Fruit fly (Drosophila melanogaster) whole organism, embryonic: ENCODE measurements around the gene ab.

Experiments
- ATbp ChIP-seq: fragments of 200-800 bp; sonication (Bioruptor generic); optimal IDR thresholded peaks from 2 replicates; lab custom pipeline; 2017; ENCODE audit warnings: missing biosample characterization, mild to moderate bottlenecking, missing genetic modification characterization, missing genetic modification reagents
- Atf3 ChIP-seq: fragments of 200-800 bp; sonication (Bioruptor generic); optimal IDR thresholded peaks from 3 replicates; lab custom pipeline; 2016; ENCODE audit warnings: missing biosample characterization, missing genetic modification characterization
- B-H1 ChIP-seq: fragments of 200-800 bp; sonication (Bioruptor generic); IDR thresholded peaks from 3 replicates; pipeline ENCODE4 v1.3.6; 2022; ENCODE audit warnings: missing biosample characterization, missing genetic modification characterization
- BtbVII ChIP-seq: fragments of 200-800 bp; sonication (Bioruptor generic); optimal IDR thresholded peaks from 3 replicates; lab custom pipeline; 2017; ENCODE audit warnings: missing biosample characterization, mild to moderate bottlenecking, missing genetic modification characterization
- CG15269 ChIP-seq: fragments of 200-800 bp; sonication (Bioruptor generic); optimal IDR thresholded peaks from 2 replicates; lab custom pipeline; 2018; ENCODE audit warnings: missing biosample characterization, mild to moderate bottlenecking, missing genetic modification characterization, moderate library complexity
- CG15601 ChIP-seq: fragments of 200-800 bp; sonication (Bioruptor generic); optimal IDR thresholded peaks from 3 replicates; lab custom pipeline; 2019; ENCODE audit warnings: missing biosample characterization, mild to moderate bottlenecking, missing genetic modification characterization, moderate library complexity
- CG17359 ChIP-seq: fragments of 200-800 bp; sonication (Bioruptor generic); optimal IDR thresholded peaks from 3 replicates; lab custom pipeline; 2018; ENCODE audit warnings: missing biosample characterization, mild to moderate bottlenecking, missing genetic modification characterization, moderate library complexity
- CG17912 ChIP-seq: fragments of 200-800 bp; sonication (Bioruptor generic); optimal IDR thresholded peaks from 2 replicates; lab custom pipeline; 2018; ENCODE audit warnings: missing biosample characterization, mild to moderate bottlenecking, missing genetic modification characterization
- CG18262 ChIP-seq: fragments of 200-800 bp; optimal IDR thresholded peaks from 3 replicates; lab custom pipeline; 2019; ENCODE audit warnings: missing biosample characterization, mild to moderate bottlenecking, missing genetic modification characterization, moderate library complexity
- CG31441 ChIP-seq: fragments of 200-800 bp; sonication (Bioruptor generic); IDR thresholded peaks from 2 replicates; pipeline ENCODE4 v1.3.6; 2022; ENCODE audit warnings: missing biosample characterization, missing genetic modification characterization
- CG3838 ChIP-seq: fragments of 200-800 bp; sonication (Bioruptor generic); optimal IDR thresholded peaks from 3 replicates; lab custom pipeline; 2016; ENCODE audit warnings: missing biosample characterization, missing genetic modification characterization
- CG7839 ChIP-seq: fragments of 200-800 bp; sonication (Bioruptor generic); optimal IDR thresholded peaks from 3 replicates; lab custom pipeline; 2018; ENCODE audit warnings: missing biosample characterization, mild to moderate bottlenecking, missing genetic modification characterization, moderate library complexity
- CG8290 ChIP-seq, 3 experiments: fragments of 200-800 bp; sonication (Bioruptor generic); optimal IDR thresholded peaks; 2 replicates each; lab custom pipeline; 2016 to 2019; ENCODE audit warnings: missing biosample characterization in 3 of 3, missing genetic modification characterization in 3 of 3, mild to moderate bottlenecking in 2 of 3, moderate library complexity in 1 of 3
- CG8359 ChIP-seq: fragments of 200-800 bp; sonication (Bioruptor generic); optimal IDR thresholded peaks from 2 replicates; lab custom pipeline; 2017; ENCODE audit warnings: missing biosample characterization, mild to moderate bottlenecking, missing genetic modification characterization, borderline replicate concordance
- CG8924 ChIP-seq: fragments of 200-800 bp; optimal IDR thresholded peaks from 3 replicates; lab custom pipeline; 2019; ENCODE audit warnings: missing biosample characterization, mild to moderate bottlenecking, missing genetic modification characterization, moderate library complexity
- CG9437 ChIP-seq: fragments of 200-800 bp; sonication (Bioruptor generic); optimal IDR thresholded peaks from 2 replicates; lab custom pipeline; 2018; ENCODE audit warnings: missing biosample characterization, mild to moderate bottlenecking, missing genetic modification characterization
- CG9817 ChIP-seq: fragments of 200-800 bp; sonication (Bioruptor generic); optimal IDR thresholded peaks from 2 replicates; lab custom pipeline; 2018; ENCODE audit warnings: missing biosample characterization, mild to moderate bottlenecking, missing genetic modification characterization, moderate library complexity
- CHES-1-like ChIP-seq: fragments of 200-800 bp; sonication (Bioruptor generic); optimal IDR thresholded peaks from 2 replicates; lab custom pipeline; 2016; ENCODE audit warnings: missing biosample characterization, missing genetic modification characterization
- Camta ChIP-seq: fragments of 200-800 bp; sonication (Bioruptor generic); optimal IDR thresholded peaks from 2 replicates; lab custom pipeline; 2016; ENCODE audit warnings: missing biosample characterization, missing genetic modification characterization
- Dek ChIP-seq: fragments of 200-800 bp; sonication (Bioruptor generic); optimal IDR thresholded peaks from 3 replicates; lab custom pipeline; 2019; ENCODE audit warnings: missing biosample characterization, mild to moderate bottlenecking, missing genetic modification characterization, moderate library complexity
- Dip2 ChIP-seq: fragments of 200-800 bp; sonication (Bioruptor generic); IDR thresholded peaks from 2 replicates; pipeline ENCODE4 v1.3.6; 2022; ENCODE audit warnings: missing biosample characterization, missing genetic modification characterization
- Dip3 ChIP-seq: fragments of 200-800 bp; sonication (Bioruptor generic); optimal IDR thresholded peaks from 3 replicates; lab custom pipeline; 2016; ENCODE audit warnings: missing biosample characterization, missing genetic modification characterization
- Dll ChIP-seq: fragments of 200-800 bp; sonication (Bioruptor generic); IDR thresholded peaks from 4 replicates; pipeline ENCODE4 v1.3.6; 2022; ENCODE audit warnings: missing biosample characterization, missing genetic modification characterization; ENCODE audit not compliant: partially characterized antibody
- Eip74EF ChIP-seq, 2 experiments: fragments of 200-800 bp in 1 of 2; fragments of >200 bp in 1 of 2; sonication (Bioruptor generic) in 1 of 2; optimal IDR thresholded peaks; 2 replicates each; lab custom pipeline; 2017 to 2019; ENCODE audit warnings: missing biosample characterization in 2 of 2, missing genetic modification characterization in 2 of 2, mild to moderate bottlenecking in 1 of 2, moderate library complexity in 1 of 2
- Ets65A ChIP-seq: fragments of 200-800 bp; sonication (Bioruptor generic); peaks from one replicate; lab custom pipeline; 2016; ENCODE audit warnings: missing biosample characterization, missing genetic modification characterization
- GATAe ChIP-seq: fragments of 200-800 bp; sonication (Bioruptor generic); conservative IDR thresholded peaks from 2 replicates; pipeline ENCODE4 v1.3.6; 2022; ENCODE audit warnings: missing biosample characterization, missing genetic modification characterization
- HLH3B ChIP-seq: fragments of 200-800 bp; sonication (Bioruptor generic); IDR thresholded peaks from 2 replicates; pipeline ENCODE4 v1.3.6; 2022; ENCODE audit warnings: missing biosample characterization, missing genetic modification characterization
- Hr78 ChIP-seq, 2 experiments: fragments of 200-800 bp in 1 of 2; fragments of >200 bp in 1 of 2; sonication (Bioruptor generic) in 1 of 2; optimal IDR thresholded peaks; 2 replicates each; lab custom pipeline; 2017 to 2019; ENCODE audit warnings: missing biosample characterization in 2 of 2, missing genetic modification characterization in 2 of 2, mild to moderate bottlenecking in 1 of 2, moderate library complexity in 1 of 2
- NFAT ChIP-seq: fragments of 200-800 bp; sonication (Bioruptor generic); IDR thresholded peaks from 2 replicates; pipeline ENCODE4 v1.3.6; 2022; ENCODE audit warnings: missing biosample characterization, missing genetic modification characterization
- Nf-YA ChIP-seq: fragments of 200-800 bp; sonication (Bioruptor generic); IDR thresholded peaks from 2 replicates; pipeline ENCODE4 v1.3.6; 2022; ENCODE audit warnings: missing biosample characterization, missing genetic modification characterization
- Oli ChIP-seq: fragments of 200-800 bp; sonication (Bioruptor generic); optimal IDR thresholded peaks from 2 replicates; lab custom pipeline; 2018; ENCODE audit warnings: missing biosample characterization, mild to moderate bottlenecking, missing genetic modification characterization, moderate library complexity
- PHDP ChIP-seq: fragments of 200-800 bp; sonication (Bioruptor generic); optimal IDR thresholded peaks from 3 replicates; lab custom pipeline; 2018; ENCODE audit warnings: missing biosample characterization, mild to moderate bottlenecking, missing genetic modification characterization, moderate library complexity
- Spps ChIP-seq: fragments of 200-800 bp; sonication (Bioruptor generic); optimal IDR thresholded peaks from 2 replicates; lab custom pipeline; 2018; ENCODE audit warnings: missing biosample characterization, mild to moderate bottlenecking, missing genetic modification characterization
- Tbp ChIP-seq: fragments of >200 bp; optimal IDR thresholded peaks from 2 replicates; lab custom pipeline; 2018; ENCODE audit warnings: missing biosample characterization, missing genetic modification characterization
- amos ChIP-seq: fragments of 200-800 bp; sonication (Bioruptor generic); IDR thresholded peaks from 2 replicates; pipeline ENCODE4 v1.3.6; 2022; ENCODE audit warnings: missing biosample characterization, missing genetic modification characterization; ENCODE audit not compliant: partially characterized antibody
- crc ChIP-seq: fragments of 200-800 bp; sonication (Bioruptor generic); optimal IDR thresholded peaks from 2 replicates; lab custom pipeline; 2016; ENCODE audit warnings: missing biosample characterization, missing genetic modification characterization
- fd102C ChIP-seq: fragments of 200-800 bp; sonication (Bioruptor generic); optimal IDR thresholded peaks from 2 replicates; lab custom pipeline; 2018; ENCODE audit warnings: missing biosample characterization, mild to moderate bottlenecking, missing genetic modification characterization, moderate library complexity
- gem ChIP-seq: fragments of 200-800 bp; sonication (Bioruptor generic); optimal IDR thresholded peaks from 2 replicates; lab custom pipeline; 2019; ENCODE audit warnings: missing biosample characterization, mild to moderate bottlenecking, missing genetic modification characterization, moderate library complexity
- insv ChIP-seq, 2 experiments: fragments of 200-800 bp; sonication (Bioruptor generic); optimal IDR thresholded peaks; 3 replicates each; lab custom pipeline; 2016 to 2018; ENCODE audit warnings: missing biosample characterization in 2 of 2, missing genetic modification characterization in 2 of 2
- inv ChIP-seq: fragments of 200-800 bp; sonication (Bioruptor generic); IDR thresholded peaks from 2 replicates; pipeline ENCODE4 v1.3.6; 2022; ENCODE audit warnings: missing biosample characterization, missing genetic modification characterization; ENCODE audit not compliant: partially characterized antibody
- nerfin-2 ChIP-seq: fragments of 200-800 bp; sonication (Bioruptor generic); IDR thresholded peaks from 2 replicates; pipeline ENCODE4 v1.3.6; 2022; ENCODE audit warnings: missing biosample characterization, missing genetic modification characterization; ENCODE audit not compliant: partially characterized antibody
- nom ChIP-seq: fragments of 200-800 bp; sonication (Bioruptor generic); optimal IDR thresholded peaks from 2 replicates; lab custom pipeline; 2017; ENCODE audit warnings: missing biosample characterization, missing genetic modification characterization, mild to moderate bottlenecking, moderate library complexity, missing genetic modification reagents
- phol ChIP-seq: fragments of 200-800 bp; sonication (Bioruptor generic); optimal IDR thresholded peaks from 3 replicates; lab custom pipeline; 2018; ENCODE audit warnings: missing biosample characterization, mild to moderate bottlenecking, missing genetic modification characterization, moderate library complexity
- sens ChIP-seq: fragments of 200-800 bp; sonication (Bioruptor generic); peaks from one replicate; lab custom pipeline; 2016; ENCODE audit warnings: missing biosample characterization, missing genetic modification characterization
- so ChIP-seq: fragments of 200-800 bp; sonication (Bioruptor generic); IDR thresholded peaks from 3 replicates; pipeline ENCODE4 v1.3.6; 2022; ENCODE audit warnings: missing biosample characterization, missing genetic modification characterization
- stwl ChIP-seq: fragments of 200-800 bp; sonication (Bioruptor generic); optimal IDR thresholded peaks from 3 replicates; lab custom pipeline; 2018; ENCODE audit warnings: missing biosample characterization, mild to moderate bottlenecking, missing genetic modification characterization, moderate library complexity
- trem ChIP-seq: fragments of 200-800 bp; optimal IDR thresholded peaks from 3 replicates; lab custom pipeline; 2019; ENCODE audit warnings: missing biosample characterization, mild to moderate bottlenecking, missing genetic modification characterization, moderate library complexity
- vvl ChIP-seq: fragments of 200-800 bp; sonication (Bioruptor generic); IDR thresholded peaks from 2 replicates; pipeline ENCODE4 v1.3.6; 2022; ENCODE audit warnings: missing biosample characterization, missing genetic modification characterization
- z ChIP-seq: fragments of 200-800 bp; sonication (Bioruptor generic); IDR thresholded peaks from 3 replicates; pipeline ENCODE4 v1.3.6; 2022; ENCODE audit warnings: missing biosample characterization, missing genetic modification characterization
- zfh1 ChIP-seq: fragments of 200-800 bp; sonication (Bioruptor generic); IDR thresholded peaks from 3 replicates; pipeline ENCODE4 v1.3.6; 2022; ENCODE audit warnings: missing biosample characterization, missing genetic modification characterization

ab gene

DNA sequence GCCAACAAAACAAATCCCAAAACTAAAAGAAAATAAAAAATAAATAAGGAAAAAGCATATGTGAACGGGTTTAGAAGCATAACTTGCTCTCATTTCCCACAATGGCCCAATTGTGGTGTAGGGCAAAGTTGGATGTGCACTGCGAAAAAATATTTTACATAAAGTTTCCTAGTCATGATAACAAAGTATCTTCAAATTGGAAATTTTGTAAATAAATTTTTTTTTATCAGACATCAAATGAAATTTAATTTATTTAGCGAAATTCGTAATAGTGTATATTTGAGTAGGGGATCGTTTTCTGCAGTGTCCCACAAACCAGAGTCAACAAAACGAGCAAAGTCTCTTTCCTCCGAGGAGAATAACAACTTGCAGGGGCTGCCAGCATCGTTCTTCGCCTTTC, 26.3 kb upstream of the ab start (continued):
- TF ChIP-seq CG3838 (GFP tag; lab: Kevin White, UChicago) (no peak), Hr78 (GFP tag; optimal IDR thresholded peaks at IDR 0.05; lab: Kevin White, UChicago) (no peak), Nf-YA (GFP tag; lab: Robert Waterston, UW) (no peak), inv (GFP tag; lab: Robert Waterston, UW) (no peak), B-H1 (GFP tag; lab: Robert Waterston, UW) (no peak), vvl (GFP tag; lab: Robert Waterston, UW) (peak; percentile 31; the same call in 1 of the 2 replicates), CG15601 (tag; lab: Kevin White, UChicago) (peak; percentile 0), GATAe (GFP tag; lab: Robert Waterston, UW) (no peak), CG9437 (GFP tag; lab: Kevin White, UChicago) (no peak), CG18262 (peak; percentile 36), fd102C (GFP tag; lab: Kevin White, UChicago) (no peak), ATbp (peak; percentile 22), trem (tag; lab: Kevin White, UChicago) (no peak), zfh1 (GFP tag; lab: Robert Waterston, UW) (0 out of 3 replicates have a peak, but pooled peaks have one; percentile 27), so (GFP tag; lab: Robert Waterston, UW) (no peak), CG17359 (tag; lab: Kevin White, UChicago) (peak; percentile 5), Dip2 (GFP tag; lab: Robert Waterston, UW) (no peak), crc (no peak), CG15269 (tag; lab: Kevin White, UChicago) (no peak), nerfin-2 (GFP tag; lab: Robert Waterston, UW) (no peak), Dip3 (no peak), CG8290 (GFP tag; optimal IDR thresholded peaks at IDR 0.05; lab: Kevin White, UChicago) (no peak), CG8290 (tag; optimal IDR thresholded peaks at IDR 0.05; lab: Kevin White, UChicago) (no peak), gem (tag; lab: Kevin White, UChicago) (peak; percentile 66), CG17912 (GFP tag; lab: Kevin White, UChicago) (no peak), NFAT (no peak), Dll (GFP tag; lab: Robert Waterston, UW) (no peak), CG8359 (GFP tag; lab: Kevin White, UChicago) (no peak), z (GFP tag; lab: Robert Waterston, UW) (no peak), BtbVII (no peak), sens (peak; percentile 85), stwl (no peak), Tbp (GFP tag; lab: Kevin White, UChicago) (no peak), Eip74EF (GFP tag; optimal IDR thresholded peaks at IDR 0.05; lab: Kevin White, UChicago) (no peak), Camta (peak; percentile 1), nom (GFP tag; lab: Kevin White, UChicago) (peak; percentile 67), Spps (tag; lab: Kevin White, UChicago) (no peak), PHDP (tag; lab: Kevin White, UChicago) (peak; percentile 7), CG31441 (0 out of 2 replicates have a peak, but pooled peaks have one; percentile 32), Atf3 (GFP tag; lab: Kevin White, UChicago) (no peak), CG7839 (tag; lab: Kevin White, UChicago) (peak; percentile 19), CG8924 (tag; lab: Kevin White, UChicago) (peak; percentile 10), CHES-1-like (GFP tag; lab: Kevin White, UChicago) (no peak), Oli (tag; lab: Kevin White, UChicago) (peak; percentile 47), Ets65A (peak; percentile 51), amos (GFP tag; lab: Robert Waterston, UW) (no peak), HLH3B (peak; percentile 43; the same call in 1 of the 2 replicates), CG9817 (tag; lab: Kevin White, UChicago) (no peak), Dek (tag; lab: Kevin White, UChicago) (no peak), insv (GFP tag; optimal IDR thresholded peaks at IDR 0.05; lab: Kevin White, UChicago) (no peak), phol (peak; percentile 38)
